Fruit fly (Drosophila melanogaster): ENCODE results near the gene Fer1HCH.

The Fer1HCH gene

dm6 chr3R:30413795-30414194, 25.8 kb upstream of the Fer1HCH start (continued):
- TF ChIP-seq CG10147 (GFP tag; optimal IDR thresholded peaks at IDR 0.05) = peak; percentile 9
- TF ChIP-seq pum (GFP tag; optimal IDR thresholded peaks at IDR 0.05) = peak; percentile 12
- peak; percentile 28 for TF ChIP-seq CG12942 (GFP tag; optimal IDR thresholded peaks at IDR 0.05)
- TF ChIP-seq CG16779 (GFP tag; IDR thresholded peaks at IDR 0.05) = no peak
- no peak for TF ChIP-seq TFAM (GFP tag; optimal IDR thresholded peaks at IDR 0.05)
- TF ChIP-seq CG7928 (GFP tag; optimal IDR thresholded peaks at IDR 0.05) = no peak
- TF ChIP-seq CG2116 (GFP tag; optimal IDR thresholded peaks at IDR 0.05) = no peak
- TF ChIP-seq ci (GFP tag; IDR thresholded peaks at IDR 0.05) = peak; percentile 88
- no peak for TF ChIP-seq gt (GFP tag; IDR thresholded peaks at IDR 0.05)
- no peak for TF ChIP-seq B-H2 (GFP tag; optimal IDR thresholded peaks at IDR 0.05)
- TF ChIP-seq CG3838 (GFP tag; optimal IDR thresholded peaks at IDR 0.05) = no peak
- 0 out of 3 replicates have a peak, but pooled peaks have one; percentile 20 for TF ChIP-seq CG3726 (GFP tag; IDR thresholded peaks at IDR 0.05)
- no peak for TF ChIP-seq CG8290 (GFP tag; optimal IDR thresholded peaks at IDR 0.05)
- TF ChIP-seq CG8290 (tag; optimal IDR thresholded peaks at IDR 0.05) = peak in 1 of 2 experiments; percentile 52
- peak in 1 of 2 experiments; percentile 49 for TF ChIP-seq dpn (GFP tag; optimal IDR thresholded peaks at IDR 0.05)
- peak; percentile 18; the same call in 1 of the 2 replicates for TF ChIP-seq CG4730 (GFP tag; IDR thresholded peaks at IDR 0.05)
- TF ChIP-seq Hey (tag; optimal IDR thresholded peaks at IDR 0.05) = no peak
- no peak for TF ChIP-seq nom (GFP tag; optimal IDR thresholded peaks at IDR 0.05)
- no peak for TF ChIP-seq CG1647 (GFP tag; optimal IDR thresholded peaks at IDR 0.05)
- no peak for TF ChIP-seq zf30C (GFP tag; optimal IDR thresholded peaks at IDR 0.05)
- TF ChIP-seq gsb-n (tag; optimal IDR thresholded peaks at IDR 0.05) = peak; percentile 47
- TF ChIP-seq pho (GFP tag; optimal IDR thresholded peaks at IDR 0.05) = no peak
- peak; percentile 7 for TF ChIP-seq CG12104 (GFP tag; optimal IDR thresholded peaks at IDR 0.05)
- TF ChIP-seq maf-S (GFP tag; optimal IDR thresholded peaks at IDR 0.05) = no peak
- TF ChIP-seq CG1233 (GFP tag; optimal IDR thresholded peaks at IDR 0.05) = peak; percentile 31
- TF ChIP-seq br (optimal IDR thresholded peaks at IDR 0.05) = no peak
- no peak for TF ChIP-seq Hand (GFP tag; optimal IDR thresholded peaks at IDR 0.05)
- peak; percentile 66; the same call in 2 of the 3 replicates for TF ChIP-seq H15 (GFP tag; IDR thresholded peaks at IDR 0.05)
- TF ChIP-seq grau (tag; optimal IDR thresholded peaks at IDR 0.05) = peak; percentile 36
- TF ChIP-seq ase (GFP tag; IDR thresholded peaks at IDR 0.05) = peak; percentile 41; the same call in 1 of the 3 replicates
- TF ChIP-seq CG7786 (GFP tag; optimal IDR thresholded peaks at IDR 0.05) = peak; percentile 8
- TF ChIP-seq CG34422 (GFP tag; IDR thresholded peaks at IDR 0.05) = peak; percentile 55; the same call in 1 of the 3 replicates
- TF ChIP-seq chn (GFP tag; optimal IDR thresholded peaks at IDR 0.05) = peak; percentile 17
- TF ChIP-seq CG1529 (GFP tag; optimal IDR thresholded peaks at IDR 0.05) = no peak
- peak; percentile 69 for TF ChIP-seq phol (tag; optimal IDR thresholded peaks at IDR 0.05)
- TF ChIP-seq Gsc (GFP tag; IDR thresholded peaks at IDR 0.05) = no peak
- no peak for TF ChIP-seq CG4617 (GFP tag; optimal IDR thresholded peaks at IDR 0.05; ENCODE audit: borderline replicate concordance)
- peak; percentile 45 for TF ChIP-seq Sox100B (GFP tag; optimal IDR thresholded peaks at IDR 0.05)
- no peak for TF ChIP-seq tup (GFP tag; optimal IDR thresholded peaks at IDR 0.05)

- TF ChIP-seq gem (tag; optimal IDR thresholded peaks at IDR 0.05) (no peak), HLH4C (GFP tag; IDR thresholded peaks at IDR 0.05; ENCODE audit: partially characterized antibody) (0 out of 3 replicates have a peak, but pooled peaks have one; percentile 25), CG10543 (GFP tag; optimal IDR thresholded peaks at IDR 0.05) (no peak), Ets65A (GFP tag) (peak; percentile 85), CG34376 (GFP tag; optimal IDR thresholded peaks at IDR 0.05) (no peak), CG2202 (tag; optimal IDR thresholded peaks at IDR 0.05) (no peak), Xrp1 (GFP tag; IDR thresholded peaks at IDR 0.05) (no peak), CG18599 (GFP tag; optimal IDR thresholded peaks at IDR 0.05) (no peak), CG11456 (GFP tag; IDR thresholded peaks at IDR 0.05) (no peak)
These were observed 18.5 kb upstream of the Fer1HCH start for dm6 chr3R:30406482-30406881.
